Worm (Caenorhabditis elegans) whole organism, mixed stage, embryonic: ENCODE measurements around the gene fcmt-1.

Experiments used
- nhr-12 ChIP-seq: fragments of 150-350 bp; optimal IDR thresholded peaks from 2 replicates; lab custom pipeline; 2014; ENCODE audit warnings: missing biosample characterization, missing genetic modification characterization
- nhr-2 ChIP-seq: fragments of 150-350 bp; optimal IDR thresholded peaks from 2 replicates; lab custom pipeline; 2014; ENCODE audit warnings: missing biosample characterization, missing genetic modification characterization
- nhr-237 ChIP-seq: fragments of 150-350 bp; optimal IDR thresholded peaks from 2 replicates; lab custom pipeline; 2014; ENCODE audit warnings: missing biosample characterization, missing genetic modification characterization
- nhr-28 ChIP-seq: fragments of 150-350 bp; optimal IDR thresholded peaks from 2 replicates; lab custom pipeline; 2014; ENCODE audit warnings: missing biosample characterization, missing genetic modification characterization
- snpc-4 ChIP-seq: fragments of 150-350 bp; optimal IDR thresholded peaks from 2 replicates; lab custom pipeline; 2014; ENCODE audit warnings: missing biosample characterization, missing genetic modification characterization
- unc-39 ChIP-seq: fragments of 150-350 bp; optimal IDR thresholded peaks from 2 replicates; lab custom pipeline; 2014; ENCODE audit warnings: missing biosample characterization, missing genetic modification characterization
- unc-62 ChIP-seq: fragments of 150-350 bp; optimal IDR thresholded peaks from 2 replicates; lab custom pipeline; 2014; ENCODE audit warnings: missing biosample characterization, missing genetic modification reagents, missing genetic modification characterization
- ztf-11 ChIP-seq: fragments of 150-350 bp; optimal IDR thresholded peaks from 2 replicates; lab custom pipeline; 2014; ENCODE audit warnings: missing biosample characterization, missing genetic modification characterization

DNA sequence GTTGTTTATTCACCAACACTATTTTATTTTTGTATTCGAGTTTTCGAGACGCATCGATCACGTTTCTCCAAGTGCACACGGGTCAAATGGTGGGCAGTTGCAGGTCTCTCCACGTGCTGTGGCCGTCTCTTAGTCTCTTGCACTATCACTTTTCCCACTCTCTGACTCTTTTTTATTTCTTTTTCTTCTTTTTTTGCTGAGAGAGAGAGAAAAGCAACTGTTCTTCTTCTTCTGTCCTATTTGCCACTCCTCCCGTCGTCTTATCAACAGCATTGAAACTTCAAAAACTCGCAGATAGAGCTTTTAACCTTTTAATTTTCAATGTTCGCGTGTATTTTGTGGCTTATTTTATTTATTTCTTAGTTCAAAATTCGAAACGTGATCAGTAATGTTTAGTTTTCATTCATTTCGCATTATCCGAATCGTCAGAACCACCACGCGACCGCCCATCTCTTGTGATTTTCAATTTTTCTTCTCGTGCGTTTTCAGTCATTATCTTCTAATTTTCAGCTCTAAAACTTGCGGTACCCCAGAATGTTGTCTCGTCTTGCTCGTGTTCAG, 19.3 kb upstream of the fcmt-1 start, which contains the start of gene alh-8:
- TF ChIP-seq nhr-237 (no peak), unc-62 (GFP tag; lab: Kevin White, UChicago) (no peak), unc-39 (tag; lab: Kevin White, UChicago) (no peak), snpc-4 (tag; lab: Kevin White, UChicago) (no peak), nhr-12 (tag; lab: Kevin White, UChicago) (no peak), nhr-2 (no peak), nhr-28 (no peak), ztf-11 (tag; lab: Kevin White, UChicago) (no peak)
